Worm (Caenorhabditis elegans) whole organism, L3 larva: ENCODE measurements around the gene T13C5.7.

Experiments used
- ZK546.5 ChIP-seq: sonication (generic microtip); optimal IDR thresholded peaks from 2 replicates; lab custom pipeline; 2017; ENCODE audit warnings: missing biosample characterization, missing genetic modification characterization
- aly-2 ChIP-seq: fragments of 150-350 bp; optimal IDR thresholded peaks from 2 replicates; lab custom pipeline; 2014; ENCODE audit warnings: missing biosample characterization, missing genetic modification characterization
- ama-1 ChIP-seq: fragments of 150-350 bp; optimal IDR thresholded peaks from 2 replicates; lab custom pipeline; 2018
- ceh-28 ChIP-seq: fragments of 150-350 bp; optimal IDR thresholded peaks from 2 replicates; lab custom pipeline; 2014; ENCODE audit warnings: missing biosample characterization, missing genetic modification reagents, missing genetic modification characterization
- ceh-82 ChIP-seq: fragments of 150-350 bp; optimal IDR thresholded peaks from 2 replicates; lab custom pipeline; 2014; ENCODE audit warnings: missing biosample characterization, missing genetic modification characterization
- daf-12 ChIP-seq: fragments of 150-350 bp; optimal IDR thresholded peaks from 2 replicates; lab custom pipeline; 2014; ENCODE audit warnings: missing biosample characterization, missing genetic modification reagents, missing genetic modification characterization
- egl-27 ChIP-seq: sonication (generic microtip); optimal IDR thresholded peaks from 4 replicates; lab custom pipeline; 2017; ENCODE audit warnings: missing biosample characterization, missing genetic modification reagents, missing genetic modification characterization
- egl-5 ChIP-seq: fragments of 150-350 bp; optimal IDR thresholded peaks from 2 replicates; lab custom pipeline; 2017; ENCODE audit warnings: missing biosample characterization, missing genetic modification reagents, missing genetic modification characterization, inconsistent platforms
- elt-1 ChIP-seq: fragments of 150-350 bp; optimal IDR thresholded peaks from 2 replicates; lab custom pipeline; 2014; ENCODE audit warnings: missing biosample characterization, missing genetic modification characterization
- elt-2 ChIP-seq: sonication (generic microtip); optimal IDR thresholded peaks from 2 replicates; lab custom pipeline; 2016; ENCODE audit warnings: missing genetic modification reagents, mild to moderate bottlenecking, missing genetic modification characterization, missing compliant biosample characterization
- eor-1 ChIP-seq, 2 experiments: fragments of 150-350 bp; optimal IDR thresholded peaks; 2 replicates each; lab custom pipeline; 2014 to 2018; ENCODE audit warnings: missing biosample characterization in 2 of 2, missing genetic modification characterization in 2 of 2
- fkh-10 ChIP-seq: sonication (generic microtip); optimal IDR thresholded peaks from 2 replicates; lab custom pipeline; 2017; ENCODE audit warnings: missing biosample characterization, missing genetic modification reagents, missing genetic modification characterization
- fkh-2 ChIP-seq: fragments of 150-350 bp; optimal IDR thresholded peaks from 2 replicates; lab custom pipeline; 2014; ENCODE audit warnings: missing biosample characterization, missing genetic modification reagents, missing genetic modification characterization
- fos-1 ChIP-seq: fragments of 150-350 bp; optimal IDR thresholded peaks from 2 replicates; lab custom pipeline; 2014; ENCODE audit warnings: missing biosample characterization, missing genetic modification characterization
- lin-15B ChIP-seq: fragments of 150-350 bp; optimal IDR thresholded peaks from 2 replicates; lab custom pipeline; 2014; ENCODE audit warnings: missing biosample characterization, missing genetic modification characterization
- lin-39 ChIP-seq: fragments of 150-350 bp; optimal IDR thresholded peaks from 2 replicates; lab custom pipeline; 2018; ENCODE audit warnings: missing biosample characterization, missing genetic modification reagents, missing genetic modification characterization
- lsy-12 ChIP-seq: sonication (generic microtip); optimal IDR thresholded peaks from 2 replicates; lab custom pipeline; 2016; ENCODE audit warnings: mild to moderate bottlenecking, missing genetic modification characterization, missing compliant biosample characterization
- mdl-1 ChIP-seq: fragments of 150-350 bp; optimal IDR thresholded peaks from 2 replicates; lab custom pipeline; 2014; ENCODE audit warnings: missing biosample characterization, missing genetic modification characterization
- nhr-11 ChIP-seq: fragments of 150-350 bp; optimal IDR thresholded peaks from 2 replicates; lab custom pipeline; 2014; ENCODE audit warnings: missing biosample characterization, missing genetic modification characterization
- nhr-12 ChIP-seq: fragments of 150-350 bp; optimal IDR thresholded peaks from 2 replicates; lab custom pipeline; 2014; ENCODE audit warnings: missing biosample characterization, missing genetic modification characterization
- nhr-23 ChIP-seq: fragments of 150-350 bp; optimal IDR thresholded peaks from 2 replicates; lab custom pipeline; 2014; ENCODE audit warnings: missing biosample characterization, missing genetic modification reagents, missing genetic modification characterization
- nhr-25 ChIP-seq: sonication (generic microtip); optimal IDR thresholded peaks from 2 replicates; lab custom pipeline; 2017; ENCODE audit warnings: missing biosample characterization, missing genetic modification characterization
- nhr-28 ChIP-seq: fragments of 150-350 bp; optimal IDR thresholded peaks from 2 replicates; lab custom pipeline; 2014; ENCODE audit warnings: missing biosample characterization, missing genetic modification characterization
- nhr-43 ChIP-seq: sonication (generic microtip); optimal IDR thresholded peaks from 2 replicates; lab custom pipeline; 2016; ENCODE audit warnings: mild to moderate bottlenecking, missing genetic modification characterization, missing compliant biosample characterization; ENCODE audit not compliant: poor library complexity, severe bottlenecking
- nhr-67 ChIP-seq: fragments of 150-350 bp; optimal IDR thresholded peaks from 2 replicates; lab custom pipeline; 2014; ENCODE audit warnings: missing biosample characterization, missing genetic modification characterization
- nhr-77 ChIP-seq: fragments of 150-350 bp; optimal IDR thresholded peaks from 2 replicates; lab custom pipeline; 2014; ENCODE audit warnings: missing biosample characterization, missing genetic modification characterization
- pqm-1 ChIP-seq: fragments of 150-350 bp; optimal IDR thresholded peaks from 2 replicates; lab custom pipeline; 2017; ENCODE audit warnings: missing biosample characterization, missing genetic modification characterization, inconsistent platforms
- skn-1 ChIP-seq: fragments of 150-350 bp; optimal IDR thresholded peaks from 2 replicates; lab custom pipeline; 2014; ENCODE audit warnings: missing biosample characterization, missing genetic modification characterization
- snpc-4 ChIP-seq: fragments of 150-350 bp; optimal IDR thresholded peaks from 2 replicates; lab custom pipeline; 2014; ENCODE audit warnings: missing biosample characterization, missing genetic modification characterization
- unc-39 ChIP-seq: sonication (generic microtip); optimal IDR thresholded peaks from 4 replicates; lab custom pipeline; 2017; ENCODE audit warnings: missing biosample characterization, missing genetic modification characterization
- unc-62 ChIP-seq: fragments of 150-350 bp; sonication (generic microtip); optimal IDR thresholded peaks from 4 replicates; lab custom pipeline; 2014; ENCODE audit warnings: missing biosample characterization, missing genetic modification reagents, missing genetic modification characterization
- zag-1 ChIP-seq: fragments of 150-350 bp; optimal IDR thresholded peaks from 2 replicates; lab custom pipeline; 2014; ENCODE audit warnings: missing biosample characterization, missing genetic modification characterization
- ztf-11 ChIP-seq: fragments of 150-350 bp; optimal IDR thresholded peaks from 2 replicates; lab custom pipeline; 2014; ENCODE audit warnings: missing biosample characterization, missing genetic modification characterization
- ztf-4 ChIP-seq: fragments of 150-350 bp; optimal IDR thresholded peaks from 2 replicates; lab custom pipeline; 2014; ENCODE audit warnings: missing biosample characterization, missing genetic modification characterization

The T13C5.7 gene

DNA sequence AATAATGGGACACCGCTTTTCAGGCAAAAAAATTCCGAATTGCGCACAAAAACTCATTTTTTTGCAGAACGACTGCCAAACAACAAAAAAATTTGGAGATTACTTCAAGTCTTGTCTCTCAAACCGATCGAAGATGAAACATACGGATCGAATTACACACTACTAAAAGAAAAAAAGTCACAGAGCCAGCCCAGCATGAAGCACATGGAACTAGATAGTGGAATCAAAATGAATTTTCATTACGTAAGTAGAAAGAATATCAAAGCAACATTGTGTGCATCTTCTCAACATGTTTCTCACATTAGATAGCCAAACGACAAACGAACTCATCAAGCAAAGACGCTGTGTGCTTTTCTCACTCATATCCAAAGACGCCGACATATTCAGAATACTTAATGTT lies 40.7 kb downstream of the T13C5.7 start:
- TF ChIP-seq zag-1 (tag; lab: Kevin White, UChicago) = no peak
- TF ChIP-seq fos-1 (tag; lab: Kevin White, UChicago) = no peak
- no peak for TF ChIP-seq unc-62
- TF ChIP-seq unc-39 = no peak
- no peak for TF ChIP-seq nhr-43
- TF ChIP-seq elt-1 (tag; lab: Kevin White, UChicago) = no peak
- TF ChIP-seq egl-5 (tag; lab: Kevin White, UChicago) = no peak
- no peak for TF ChIP-seq ztf-4 (tag; lab: Kevin White, UChicago)
- TF ChIP-seq nhr-12 = no peak
- no peak for TF ChIP-seq skn-1 (tag; lab: Kevin White, UChicago)
- TF ChIP-seq ama-1 (lab: Kevin White, UChicago) = no peak
- no peak for TF ChIP-seq lin-15B (tag; lab: Kevin White, UChicago)
- no peak for TF ChIP-seq fkh-2 (tag; lab: Kevin White, UChicago)
- TF ChIP-seq ceh-28 = no peak
- TF ChIP-seq snpc-4 (tag; lab: Kevin White, UChicago) = no peak
- no peak for TF ChIP-seq elt-2 (tag; lab: Kevin White, UChicago)
- TF ChIP-seq daf-12 = no peak
- TF ChIP-seq eor-1 (tag; optimal IDR thresholded peaks at IDR 0.05; lab: Kevin White, UChicago) = no peak
- no peak for TF ChIP-seq ztf-11
- TF ChIP-seq ceh-82 (tag; lab: Kevin White, UChicago) = no peak
- TF ChIP-seq, all 47 proteins: peak for 0

DNA sequence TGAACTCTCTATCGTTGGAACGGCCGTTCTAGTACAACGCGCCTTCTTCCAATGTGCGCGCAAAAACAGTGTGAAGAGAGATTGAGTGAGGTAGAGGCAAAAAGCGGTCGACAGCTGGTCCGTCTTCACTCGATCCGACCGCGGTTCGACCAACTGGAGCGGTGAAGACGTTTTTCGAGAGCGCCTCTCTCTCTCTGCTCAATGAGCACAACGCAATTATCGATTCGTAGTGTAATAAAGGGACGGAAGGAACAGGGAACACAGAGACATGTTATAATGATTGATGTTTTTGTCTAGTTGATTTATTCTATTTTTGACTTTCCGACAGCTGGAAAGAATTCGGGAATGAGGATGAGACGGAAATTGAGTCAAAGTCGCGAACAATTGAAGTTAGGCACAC lies 44.4 kb downstream of the T13C5.7 start:
- TF ChIP-seq mdl-1 (tag; lab: Kevin White, UChicago) (no peak), nhr-23 (tag; lab: Kevin White, UChicago) (no peak), egl-27 (tag; lab: Kevin White, UChicago) (no peak), nhr-77 (tag; lab: Kevin White, UChicago) (no peak), lin-39 (tag; lab: Kevin White, UChicago) (peak; percentile 6)
- TF ChIP-seq, all 47 proteins: peak for 1

DNA sequence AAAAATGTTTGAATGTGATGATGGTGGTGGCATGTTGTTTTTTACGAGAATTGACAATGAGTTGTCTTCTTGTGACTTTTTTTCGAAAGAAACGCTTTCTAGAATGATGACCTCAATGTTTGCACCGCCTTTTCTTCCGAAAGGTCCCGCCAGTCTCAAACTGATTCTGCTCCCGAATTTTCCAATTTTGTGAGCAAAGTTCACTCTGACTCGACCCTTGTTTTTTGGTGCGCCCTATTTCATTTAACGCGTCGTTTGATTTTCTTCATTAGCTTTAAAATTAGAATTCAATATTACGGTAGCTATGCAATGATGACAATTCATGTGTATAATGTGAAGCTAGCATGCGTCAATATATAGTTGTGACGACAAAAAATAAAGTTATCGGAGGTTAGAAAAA lies 50.3 kb downstream of the T13C5.7 start, which contains the start of gene lite-1:
TSS of gene lite-1 (minus strand) at position 101 of the 400 bp plus-strand sequence.
- TF ChIP-seq nhr-67 (tag; lab: Kevin White, UChicago) = no peak
- TF ChIP-seq fkh-10 (GFP tag; lab: Kevin White, UChicago) = no peak
- TF ChIP-seq ZK546.5 = no peak
- no peak for TF ChIP-seq nhr-28
- no peak for TF ChIP-seq nhr-11 (tag; lab: Kevin White, UChicago)
- no peak for TF ChIP-seq mdl-1 (tag; lab: Kevin White, UChicago)
- TF ChIP-seq aly-2 (tag; lab: Kevin White, UChicago) = no peak
- TF ChIP-seq pqm-1 = no peak
- TF ChIP-seq daf-12 = no peak
- no peak for TF ChIP-seq elt-2 (tag; lab: Kevin White, UChicago)
- no peak for TF ChIP-seq snpc-4 (tag; lab: Kevin White, UChicago)
- no peak for TF ChIP-seq nhr-12
- no peak for TF ChIP-seq nhr-25
- TF ChIP-seq unc-62 = no peak
- no peak for TF ChIP-seq ztf-11
- TF ChIP-seq lsy-12 (tag; lab: Kevin White, UChicago) = no peak
